Worm (Caenorhabditis elegans) whole organism, midembryonic: Measurements from ENCODE around the gene C15H11.13.

ENCODE experiments used
- cog-1 ChIP-seq: sonication (generic microtip); optimal IDR thresholded peaks from 2 replicates; lab custom pipeline; 2016; ENCODE audit warnings: missing genetic modification characterization, missing compliant biosample characterization
- flt-1 ChIP-seq: fragments of 200-800 bp; sonication (Bioruptor generic); IDR thresholded peaks from 2 replicates; pipeline ENCODE4 v1.3.6; 2022; ENCODE audit warnings: missing genetic modification characterization, missing compliant biosample characterization
- klf-2 ChIP-seq: fragments of 200-800 bp; sonication (Bioruptor generic); conservative IDR thresholded peaks from 2 replicates; pipeline ENCODE4 v1.3.6; 2022; ENCODE audit warnings: missing genetic modification reagents, missing genetic modification characterization, missing compliant biosample characterization
- med-1 ChIP-seq: sonication (generic microtip); optimal IDR thresholded peaks from 2 replicates; lab custom pipeline; 2017; ENCODE audit warnings: missing genetic modification characterization, mild to moderate bottlenecking, missing compliant biosample characterization, antibody characterized with exemption, missing genetic modification reagents; ENCODE audit not compliant: insufficient read depth
- ref-1 ChIP-seq: fragments of 200-800 bp; sonication (Bioruptor generic); conservative IDR thresholded peaks from 2 replicates; pipeline ENCODE4 v1.3.6; 2022; ENCODE audit warnings: missing genetic modification reagents, missing genetic modification characterization, missing compliant biosample characterization
- tab-1 ChIP-seq: fragments of 200-800 bp; sonication (Bioruptor generic); IDR thresholded peaks from 2 replicates; pipeline ENCODE4 v1.3.6; 2022; ENCODE audit warnings: missing genetic modification characterization, missing compliant biosample characterization
- ztf-29 ChIP-seq: fragments of 200-800 bp; sonication (Bioruptor generic); IDR thresholded peaks from 2 replicates; pipeline ENCODE4 v1.3.6; 2022; ENCODE audit warnings: missing genetic modification reagents, missing genetic modification characterization, missing compliant biosample characterization

- TF ChIP-seq cog-1 (tag; lab: Kevin White, UChicago) (no peak), flt-1 (GFP tag; lab: Robert Waterston, UW) (no peak), klf-2 (GFP tag; lab: Robert Waterston, UW) (no peak), ref-1 (GFP tag; lab: Robert Waterston, UW) (no peak), tab-1 (no peak), med-1 (GFP tag; lab: Kevin White, UChicago) (no peak), ztf-29 (GFP tag; lab: Robert Waterston, UW) (no peak)
Observed at ce11 chrV:14358577-14358976, 36.3 kb upstream of the C15H11.13 start, which contains the start of gene Y49A3A.4.
